Worm (Caenorhabditis elegans) whole organism, late embryonic: Measurements from ENCODE around the gene unc-77.

ENCODE experiments used
- C38D4.7 ChIP-seq: fragments of 200-800 bp; sonication (Bioruptor generic); optimal IDR thresholded peaks from 2 replicates; lab custom pipeline; 2018; ENCODE audit warnings: mild to moderate bottlenecking, missing genetic modification characterization, moderate library complexity, missing compliant biosample characterization
- F13H6.1 ChIP-seq: sonication (generic microtip); optimal IDR thresholded peaks from 2 replicates; lab custom pipeline; 2016; ENCODE audit warnings: missing genetic modification characterization, missing compliant biosample characterization
- K09A11.1 ChIP-seq: sonication (generic microtip); optimal IDR thresholded peaks from 2 replicates; lab custom pipeline; 2017; ENCODE audit warnings: antibody characterized with exemption, mild to moderate bottlenecking, missing genetic modification characterization, missing compliant biosample characterization; ENCODE audit not compliant: insufficient read depth
- Y22D7AL.16 ChIP-seq: sonication (generic microtip); optimal IDR thresholded peaks from 2 replicates; lab custom pipeline; 2016; ENCODE audit warnings: missing genetic modification characterization, missing compliant biosample characterization
- ahr-1 ChIP-seq: sonication (generic microtip); optimal IDR thresholded peaks from 2 replicates; lab custom pipeline; 2016; ENCODE audit warnings: missing genetic modification characterization, missing compliant biosample characterization
- ama-1 ChIP-seq: fragments of 150-350 bp; optimal IDR thresholded peaks from 2 replicates; lab custom pipeline; 2014
- ceh-14 ChIP-seq: sonication (generic microtip); optimal IDR thresholded peaks from 2 replicates; lab custom pipeline; 2016; ENCODE audit warnings: missing genotype, missing genetic modification characterization, missing compliant biosample characterization
- ceh-18 ChIP-seq: sonication (generic microtip); optimal IDR thresholded peaks from 2 replicates; lab custom pipeline; 2016; ENCODE audit warnings: missing genetic modification characterization, missing compliant biosample characterization
- ceh-19 ChIP-seq: fragments of 200-800 bp; sonication (Bioruptor generic); optimal IDR thresholded peaks from 2 replicates; lab custom pipeline; 2018; ENCODE audit warnings: mild to moderate bottlenecking, missing genetic modification characterization, missing compliant biosample characterization
- ceh-22 ChIP-seq: sonication (generic microtip); optimal IDR thresholded peaks from 2 replicates; lab custom pipeline; 2017; ENCODE audit warnings: missing biosample characterization, missing genetic modification characterization
- ceh-24 ChIP-seq: sonication (generic microtip); optimal IDR thresholded peaks from 2 replicates; lab custom pipeline; 2016; ENCODE audit warnings: mild to moderate bottlenecking, missing genetic modification characterization, missing compliant biosample characterization
- ceh-31 ChIP-seq: sonication (generic microtip); optimal IDR thresholded peaks from 2 replicates; lab custom pipeline; 2016; ENCODE audit warnings: missing genetic modification characterization, missing compliant biosample characterization
- ceh-45 ChIP-seq: fragments of 200-800 bp; sonication (Bioruptor generic); IDR thresholded peaks from 2 replicates; pipeline ENCODE4 v1.3.6; 2022; ENCODE audit warnings: missing genetic modification reagents, missing genetic modification characterization, missing compliant biosample characterization
- ceh-48 ChIP-seq: sonication (generic microtip); optimal IDR thresholded peaks from 2 replicates; lab custom pipeline; 2016; ENCODE audit warnings: missing genetic modification characterization, inconsistent platforms, missing compliant biosample characterization
- ceh-6 ChIP-seq: fragments of 200-800 bp; sonication (Bioruptor generic); optimal IDR thresholded peaks from 2 replicates; lab custom pipeline; 2018; ENCODE audit warnings: mild to moderate bottlenecking, missing genetic modification characterization, missing compliant biosample characterization
- ceh-9 ChIP-seq: sonication (generic microtip); optimal IDR thresholded peaks from 2 replicates; lab custom pipeline; 2016; ENCODE audit warnings: mild to moderate bottlenecking, missing genetic modification characterization, inconsistent platforms, missing compliant biosample characterization
- ets-4 ChIP-seq: sonication (generic microtip); optimal IDR thresholded peaks from 2 replicates; lab custom pipeline; 2016; ENCODE audit warnings: missing genetic modification characterization, missing compliant biosample characterization
- eyg-1 ChIP-seq: sonication (generic microtip); optimal IDR thresholded peaks from 2 replicates; lab custom pipeline; 2016; ENCODE audit warnings: missing genotype, missing genetic modification characterization, missing compliant biosample characterization
- fax-1 ChIP-seq: sonication (generic microtip); optimal IDR thresholded peaks from 2 replicates; lab custom pipeline; 2016; ENCODE audit warnings: missing genotype, missing genetic modification characterization, missing compliant biosample characterization
- fkh-6 ChIP-seq: sonication (generic microtip); optimal IDR thresholded peaks from 2 replicates; lab custom pipeline; 2016; ENCODE audit warnings: missing genetic modification characterization, missing compliant biosample characterization
- hlh-6 ChIP-seq: sonication (generic microtip); optimal IDR thresholded peaks from 2 replicates; lab custom pipeline; 2016; ENCODE audit warnings: missing genotype, missing genetic modification characterization, missing compliant biosample characterization
- madf-2 ChIP-seq: sonication (generic microtip); optimal IDR thresholded peaks from 2 replicates; lab custom pipeline; 2017; ENCODE audit warnings: missing genetic modification characterization, missing compliant biosample characterization
- mec-3 ChIP-seq: sonication (generic microtip); optimal IDR thresholded peaks from 2 replicates; lab custom pipeline; 2016; ENCODE audit warnings: borderline replicate concordance, missing genetic modification characterization, missing compliant biosample characterization
- nfya-1 ChIP-seq: sonication (generic microtip); optimal IDR thresholded peaks from 2 replicates; lab custom pipeline; 2017; ENCODE audit warnings: missing genetic modification characterization, mild to moderate bottlenecking, missing compliant biosample characterization, antibody characterized with exemption, moderate library complexity
- odd-2 ChIP-seq: sonication (generic microtip); optimal IDR thresholded peaks from 2 replicates; lab custom pipeline; 2017; ENCODE audit warnings: antibody characterized with exemption, mild to moderate bottlenecking, missing genetic modification characterization, missing compliant biosample characterization
- pat-9 ChIP-seq: fragments of 200-800 bp; sonication (Bioruptor generic); optimal IDR thresholded peaks from 2 replicates; lab custom pipeline; 2018; ENCODE audit warnings: mild to moderate bottlenecking, missing genetic modification characterization, moderate library complexity, missing compliant biosample characterization
- pha-2 ChIP-seq: sonication (generic microtip); optimal IDR thresholded peaks from 2 replicates; lab custom pipeline; 2017; ENCODE audit warnings: mild to moderate bottlenecking, missing genetic modification characterization, missing compliant biosample characterization
- pha-4 ChIP-seq: fragments of 150-350 bp; optimal IDR thresholded peaks from 2 replicates; lab custom pipeline; 2018; ENCODE audit warnings: missing biosample characterization, missing genetic modification reagents, missing genetic modification characterization
- pros-1 ChIP-seq: fragments of 150-350 bp; optimal IDR thresholded peaks from 2 replicates; lab custom pipeline; 2014; ENCODE audit warnings: missing biosample characterization, missing genetic modification reagents, missing genetic modification characterization
- ref-2 ChIP-seq: sonication (generic microtip); optimal IDR thresholded peaks from 2 replicates; lab custom pipeline; 2016; ENCODE audit warnings: missing genetic modification characterization, missing compliant biosample characterization
- sdc-2 ChIP-seq: sonication (generic microtip); optimal IDR thresholded peaks from 2 replicates; lab custom pipeline; 2016; ENCODE audit warnings: missing genotype, missing genetic modification characterization, missing compliant biosample characterization
- sox-2 ChIP-seq: fragments of 200-800 bp; sonication (Bioruptor generic); IDR thresholded peaks from 2 replicates; pipeline ENCODE4 v1.3.6; 2022; ENCODE audit warnings: missing genetic modification reagents, missing genetic modification characterization, missing compliant biosample characterization
- sox-4 ChIP-seq: sonication (generic microtip); optimal IDR thresholded peaks from 2 replicates; lab custom pipeline; 2017; ENCODE audit warnings: mild to moderate bottlenecking, missing genetic modification characterization, inconsistent platforms, missing compliant biosample characterization
- syd-9 ChIP-seq: sonication (generic microtip); optimal IDR thresholded peaks from 2 replicates; lab custom pipeline; 2016; ENCODE audit warnings: mild to moderate bottlenecking, missing genetic modification characterization, moderate library complexity, missing compliant biosample characterization
- ttx-3 ChIP-seq: sonication (generic microtip); optimal IDR thresholded peaks from 2 replicates; lab custom pipeline; 2016; ENCODE audit warnings: missing genetic modification reagents, missing genetic modification characterization, missing compliant biosample characterization
- unc-86 ChIP-seq: sonication (generic microtip); optimal IDR thresholded peaks from 2 replicates; lab custom pipeline; 2016; ENCODE audit warnings: missing genetic modification characterization, missing compliant biosample characterization
- zip-5 ChIP-seq: sonication (generic microtip); optimal IDR thresholded peaks from 2 replicates; lab custom pipeline; 2016; ENCODE audit warnings: missing genetic modification characterization, missing compliant biosample characterization

Gene unc-77

DNA sequence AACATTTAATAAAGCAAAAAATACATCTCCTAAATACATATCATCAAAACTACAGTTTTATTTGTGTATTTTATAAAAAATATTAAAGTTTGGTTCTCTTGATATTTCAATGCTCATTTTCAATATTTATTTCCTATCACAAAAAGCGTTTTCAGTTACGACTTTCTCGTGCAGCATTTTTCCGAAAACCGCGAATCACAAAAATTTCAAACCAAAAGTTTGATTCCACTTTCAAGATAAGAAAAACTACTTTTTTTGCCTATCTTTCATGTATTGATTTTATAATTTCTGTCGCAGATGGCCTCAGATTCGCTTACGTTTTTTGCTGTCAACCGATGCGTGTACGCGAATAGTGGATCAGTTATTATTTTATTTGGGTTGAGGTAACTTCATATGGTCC lies 35.8 kb upstream of the unc-77 start, which contains the start of gene C49A9.4:
C49A9.4 (plus strand) TSS at position 265 of the 400 bp plus-strand sequence.
- TF ChIP-seq syd-9 (tag; lab: Kevin White, UChicago) (no peak), ceh-48 (tag; lab: Kevin White, UChicago) (no peak), fax-1 (tag; lab: Kevin White, UChicago) (no peak), sdc-2 (tag; lab: Kevin White, UChicago) (no peak), pha-2 (tag; lab: Kevin White, UChicago) (no peak), ceh-6 (no peak), ceh-19 (GFP tag; lab: Kevin White, UChicago) (no peak), ceh-9 (no peak), sox-2 (GFP tag; lab: Robert Waterston, UW) (no peak), F13H6.1 (tag; lab: Kevin White, UChicago) (no peak), mec-3 (tag; lab: Kevin White, UChicago) (no peak)

DNA sequence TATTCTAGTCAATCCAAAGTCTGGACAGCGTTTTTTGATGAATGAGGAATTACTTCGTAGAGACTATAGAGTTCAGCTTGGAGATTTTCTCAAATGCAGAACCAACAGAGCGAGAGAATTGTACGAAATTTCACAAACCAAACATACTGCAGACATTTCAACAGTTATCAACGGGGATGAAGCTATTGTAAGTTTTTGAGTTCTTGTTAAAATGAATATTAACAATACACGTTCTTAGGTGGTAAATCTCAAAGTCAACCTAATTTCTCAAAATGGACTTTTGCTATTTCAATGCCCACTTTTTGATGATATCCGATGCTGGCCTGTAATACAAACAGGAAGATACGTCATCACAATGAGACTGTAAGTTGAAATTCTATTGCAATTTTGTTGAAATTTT lies 33.8 kb upstream of the unc-77 start:
- TF ChIP-seq Y22D7AL.16 (tag; lab: Kevin White, UChicago) (no peak), ets-4 (tag; lab: Kevin White, UChicago) (no peak), C38D4.7 (GFP tag; lab: Kevin White, UChicago) (no peak), unc-86 (no peak), fkh-6 (no peak), ttx-3 (tag; lab: Kevin White, UChicago) (no peak), madf-2 (tag; lab: Kevin White, UChicago) (no peak), pros-1 (no peak), ceh-22 (no peak), sox-4 (no peak), fax-1 (tag; lab: Kevin White, UChicago) (no peak), hlh-6 (tag; lab: Kevin White, UChicago) (no peak), zip-5 (tag; lab: Kevin White, UChicago) (no peak)
- TF ChIP-seq, all 69 proteins: peak for 0

DNA sequence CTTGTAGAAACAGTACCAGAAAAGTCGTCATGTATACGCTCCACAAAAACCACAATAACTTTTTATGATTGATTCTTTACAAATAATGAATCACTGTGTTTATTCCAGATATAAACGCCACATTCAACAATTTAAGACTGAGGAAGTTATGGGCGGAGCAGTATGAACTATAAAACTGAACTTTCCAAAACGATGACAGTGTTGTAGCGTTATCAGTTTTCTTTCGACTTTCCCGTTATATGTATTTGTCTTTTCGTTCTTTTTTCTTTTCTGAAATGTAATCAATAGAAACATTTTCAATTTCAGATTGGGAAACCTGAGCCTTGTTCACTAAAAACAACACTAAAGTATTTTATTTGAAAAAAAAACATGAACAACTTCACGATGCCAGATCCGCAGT lies 33.4 kb upstream of the unc-77 start, which contains the start of gene C49A9.9:
C49A9.9 (plus strand) TSS at position 307 of the 400 bp plus-strand sequence.
- TF ChIP-seq K09A11.1 (tag; lab: Kevin White, UChicago) (no peak), pha-4 (no peak), fax-1 (tag; lab: Kevin White, UChicago) (no peak), ceh-18 (tag; lab: Kevin White, UChicago) (no peak), ceh-6 (no peak), odd-2 (tag; lab: Kevin White, UChicago) (no peak)

DNA sequence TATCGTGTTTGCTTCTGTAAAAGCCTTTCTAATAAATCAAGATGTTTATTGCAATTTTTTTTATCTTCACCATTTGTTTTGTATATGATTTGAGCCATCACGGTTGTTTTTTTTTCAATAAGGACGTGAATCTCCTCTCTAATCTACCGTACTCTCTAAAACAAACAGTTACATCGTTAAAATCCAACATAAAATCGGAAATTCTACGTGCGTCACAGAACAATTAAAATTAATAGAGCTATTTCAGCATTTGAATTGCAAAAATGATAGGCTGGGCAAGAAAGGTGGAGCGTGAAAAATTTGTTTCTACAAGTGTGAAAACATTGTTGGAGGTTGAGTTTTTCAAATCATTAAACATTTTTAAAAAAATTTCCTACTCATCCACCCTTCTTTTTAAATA lies 29.7 kb upstream of the unc-77 start, which contains the start of gene C49A9.5:
C49A9.5 (plus strand) TSS at position 271 of the 400 bp plus-strand sequence.
- no peak for TF ChIP-seq eyg-1
- TF ChIP-seq ceh-45: no peak
- no peak for TF ChIP-seq ceh-14 (tag; lab: Kevin White, UChicago)
- no peak for TF ChIP-seq pros-1
- TF ChIP-seq pat-9 (tag; lab: Kevin White, UChicago): no peak
- no peak for TF ChIP-seq odd-2 (tag; lab: Kevin White, UChicago)
- TF ChIP-seq syd-9 (tag; lab: Kevin White, UChicago): no peak
- TF ChIP-seq ceh-22: no peak
- no peak for TF ChIP-seq ceh-24 (tag; lab: Kevin White, UChicago)
- no peak for TF ChIP-seq ceh-19 (GFP tag; lab: Kevin White, UChicago)
- TF ChIP-seq nfya-1 (tag; lab: Kevin White, UChicago): no peak
- no peak for TF ChIP-seq ceh-31
- TF ChIP-seq ceh-6: no peak
- no peak for TF ChIP-seq ahr-1 (tag; lab: Kevin White, UChicago)
- TF ChIP-seq ref-2 (tag; lab: Kevin White, UChicago): no peak
- TF ChIP-seq mec-3 (tag; lab: Kevin White, UChicago): no peak
- TF ChIP-seq ama-1 (lab: Kevin White, UChicago): no peak
- TF ChIP-seq fkh-6: no peak
